Worm (Caenorhabditis elegans) whole organism, early embryonic: ENCODE measurements around the gene rab-33.

Experiments
- aly-1 ChIP-seq: sonication (generic microtip); optimal IDR thresholded peaks from 2 replicates; lab custom pipeline; 2016; ENCODE audit warnings: missing genetic modification characterization, missing compliant biosample characterization
- ama-1 ChIP-seq: fragments of 150-350 bp; optimal IDR thresholded peaks from 2 replicates; lab custom pipeline; 2014
- ceh-13 ChIP-seq: fragments of 200-800 bp; sonication (Bioruptor generic); optimal IDR thresholded peaks from 2 replicates; lab custom pipeline; 2018; ENCODE audit warnings: mild to moderate bottlenecking, missing genetic modification characterization, missing compliant biosample characterization
- ceh-36 ChIP-seq: sonication (generic microtip); optimal IDR thresholded peaks from 2 replicates; lab custom pipeline; 2016; ENCODE audit warnings: missing genetic modification characterization, inconsistent platforms, missing compliant biosample characterization
- ets-7 ChIP-seq: sonication (generic microtip); optimal IDR thresholded peaks from 2 replicates; lab custom pipeline; 2016; ENCODE audit warnings: missing genotype, missing genetic modification characterization, missing compliant biosample characterization
- flt-1 ChIP-seq: fragments of 200-800 bp; sonication (Bioruptor generic); IDR thresholded peaks from 2 replicates; pipeline ENCODE4 v1.3.6; 2022; ENCODE audit warnings: missing genetic modification characterization, missing compliant biosample characterization
- hmbx-1 ChIP-seq: sonication (generic microtip); optimal IDR thresholded peaks from 2 replicates; lab custom pipeline; 2016; ENCODE audit warnings: mild to moderate bottlenecking, missing genetic modification characterization, missing compliant biosample characterization
- hmg-4 ChIP-seq: fragments of 200-800 bp; sonication (Bioruptor generic); optimal IDR thresholded peaks from 2 replicates; lab custom pipeline; 2018; ENCODE audit warnings: mild to moderate bottlenecking, missing genetic modification characterization, missing compliant biosample characterization
- pes-1 ChIP-seq: fragments of 200-800 bp; sonication (Bioruptor generic); IDR thresholded peaks from 2 replicates; pipeline ENCODE4 v1.3.6; 2022; ENCODE audit warnings: missing genetic modification reagents, missing genetic modification characterization, missing compliant biosample characterization
- tbx-11 ChIP-seq: fragments of 200-800 bp; sonication (Bioruptor generic); IDR thresholded peaks from 2 replicates; pipeline ENCODE4 v1.3.6; 2022; ENCODE audit warnings: missing genetic modification characterization, missing compliant biosample characterization
- tbx-37 ChIP-seq: fragments of 200-800 bp; sonication (Bioruptor generic); conservative IDR thresholded peaks from 2 replicates; pipeline ENCODE4 v1.3.6; 2022; ENCODE audit warnings: missing genetic modification reagents, missing genetic modification characterization, missing compliant biosample characterization

- TF ChIP-seq flt-1 (no peak), ceh-36 (tag; lab: Kevin White, UChicago) (no peak), hmg-4 (no peak), ama-1 (lab: Kevin White, UChicago) (no peak), ceh-13 (GFP tag; lab: Kevin White, UChicago) (no peak), ets-7 (tag; lab: Kevin White, UChicago) (no peak), pes-1 (GFP tag; lab: Robert Waterston, UW) (no peak), tbx-37 (GFP tag; lab: Robert Waterston, UW) (no peak), aly-1 (tag; lab: Kevin White, UChicago) (no peak), tbx-11 (no peak), hmbx-1 (tag; lab: Kevin White, UChicago) (no peak)
Measured at ce11 chrIII:10527446-10527845, 23.8 kb upstream of the rab-33 start.
